Worm (Caenorhabditis elegans): Measurements from ENCODE around the gene F14D7.2.

DNA sequence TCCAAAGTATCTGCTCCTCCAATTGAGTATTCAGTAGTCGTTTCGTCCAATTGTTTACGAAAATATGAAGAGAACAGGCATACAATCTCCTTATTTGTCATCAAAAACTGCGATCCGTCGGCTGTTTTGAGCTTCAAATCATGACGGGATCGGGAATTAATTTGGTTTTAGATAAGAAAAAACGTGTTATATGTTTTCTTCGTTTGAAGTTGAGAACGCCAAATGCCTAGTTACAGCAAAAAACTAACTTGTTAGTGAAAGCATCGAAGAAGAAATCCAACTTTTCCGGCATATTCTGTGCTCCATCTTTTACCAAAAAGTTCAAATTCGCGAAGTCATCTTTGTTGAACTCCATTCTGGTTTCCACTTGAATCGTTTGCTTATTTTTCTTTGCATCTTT lies 4.2 kb downstream of the F14D7.2 start, which contains the start of gene F14D7.1:
- TF ChIP-seq hlh-13 (GFP tag; optimal IDR thresholded peaks at IDR 0.05) = no peak
- TF ChIP-seq nfya-1 (tag; optimal IDR thresholded peaks at IDR 0.05) = no peak
- TF ChIP-seq npax-4 (tag; optimal IDR thresholded peaks at IDR 0.05) = no peak
- TF ChIP-seq K09A11.1 (tag; optimal IDR thresholded peaks at IDR 0.05; ENCODE audit: insufficient read depth) = no peak
- TF ChIP-seq F13H6.1 (tag; optimal IDR thresholded peaks at IDR 0.05) = no peak
- TF ChIP-seq fkh-10 (GFP tag; optimal IDR thresholded peaks at IDR 0.05) = no peak

Measured in whole organism, late embryonic.